Worm (Caenorhabditis elegans) whole organism, L4 larva: ENCODE results near the gene gpb-1.

Source experiments
- F37D6.2 ChIP-seq: sonication (generic microtip); optimal IDR thresholded peaks from 2 replicates; lab custom pipeline; 2016; ENCODE audit warnings: mild to moderate bottlenecking, missing genetic modification characterization, missing compliant biosample characterization
- F44E2.7 ChIP-seq: fragments of 200-800 bp; sonication (Bioruptor generic); IDR thresholded peaks from 2 replicates; pipeline ENCODE4 v2.1.2; 2022; ENCODE audit warnings: missing genetic modification characterization, missing compliant biosample characterization
- T20F7.1 ChIP-seq: fragments of 200-800 bp; sonication (Bioruptor generic); optimal IDR thresholded peaks from 2 replicates; lab custom pipeline; 2018; ENCODE audit warnings: mild to moderate bottlenecking, missing genetic modification characterization, missing compliant biosample characterization
- T26A8.4 ChIP-seq: fragments of 200-800 bp; sonication (Bioruptor generic); IDR thresholded peaks from 2 replicates; pipeline ENCODE4 v1.3.6; 2022; ENCODE audit warnings: missing genetic modification characterization, missing compliant biosample characterization
- Y48G9A.11 ChIP-seq: fragments of 200-800 bp; sonication (Bioruptor generic); IDR thresholded peaks from 2 replicates; pipeline ENCODE4 v1.3.6; 2022; ENCODE audit warnings: missing genetic modification reagents, missing genetic modification characterization, missing compliant biosample characterization
- aha-1 ChIP-seq: fragments of 150-350 bp; peaks from one replicate; lab custom pipeline; 2014; ENCODE audit warnings: missing biosample characterization, missing genetic modification characterization
- arid-1 ChIP-seq: fragments of 200-800 bp; sonication (Bioruptor generic); conservative IDR thresholded peaks from 2 replicates; pipeline ENCODE4 v1.3.6; 2022; ENCODE audit warnings: missing genetic modification reagents, missing genetic modification characterization, missing compliant biosample characterization
- ceh-20 ChIP-seq: fragments of 200-800 bp; sonication (Bioruptor generic); IDR thresholded peaks from 2 replicates; pipeline ENCODE4 v1.3.6; 2022; ENCODE audit warnings: missing genetic modification reagents, missing genetic modification characterization, missing compliant biosample characterization
- ceh-44 ChIP-seq: fragments of 200-800 bp; sonication (Bioruptor generic); IDR thresholded peaks from 2 replicates; pipeline ENCODE4 v1.3.6; 2022; ENCODE audit warnings: missing genetic modification reagents, missing genetic modification characterization, missing compliant biosample characterization
- dmd-6 ChIP-seq: fragments of 200-800 bp; sonication (Bioruptor generic); IDR thresholded peaks from 2 replicates; pipeline ENCODE4 v1.3.6; 2022; ENCODE audit warnings: missing genetic modification reagents, missing genetic modification characterization, missing compliant biosample characterization
- dpl-1 ChIP-seq: fragments of 150-350 bp; optimal IDR thresholded peaks from 2 replicates; lab custom pipeline; 2014; ENCODE audit warnings: missing biosample characterization, missing genetic modification reagents, missing genetic modification characterization
- dve-1 ChIP-seq: sonication (generic microtip); optimal IDR thresholded peaks from 2 replicates; lab custom pipeline; 2017; ENCODE audit warnings: antibody characterized with exemption, mild to moderate bottlenecking, missing genetic modification characterization, missing compliant biosample characterization; ENCODE audit not compliant: insufficient read depth
- egl-43 ChIP-seq: fragments of 200-800 bp; sonication (Bioruptor generic); IDR thresholded peaks from 2 replicates; pipeline ENCODE4 v1.3.6; 2022; ENCODE audit warnings: missing genetic modification reagents, missing genetic modification characterization, missing compliant biosample characterization
- hif-1 ChIP-seq, 2 experiments: sonication (generic microtip); optimal IDR thresholded peaks; 2 replicates each; lab custom pipeline; 2016 to 2017; ENCODE audit warnings: missing compliant biosample characterization in 2 of 2, missing genetic modification characterization in 2 of 2, missing genetic modification reagents in 2 of 2, missing genotype in 2 of 2, mild to moderate bottlenecking in 1 of 2
- hlh-30 ChIP-seq: sonication (generic microtip); optimal IDR thresholded peaks from 2 replicates; lab custom pipeline; 2017; ENCODE audit warnings: antibody characterized with exemption, mild to moderate bottlenecking, missing genetic modification characterization, missing compliant biosample characterization; ENCODE audit not compliant: insufficient read depth
- hmg-1.1 ChIP-seq: fragments of 200-800 bp; sonication (Bioruptor generic); IDR thresholded peaks from 2 replicates; pipeline ENCODE4 v1.3.6; 2022; ENCODE audit warnings: missing genetic modification reagents, missing genetic modification characterization, missing compliant biosample characterization
- lin-38 ChIP-seq: fragments of 200-800 bp; sonication (Bioruptor generic); IDR thresholded peaks from 2 replicates; pipeline ENCODE4 v1.3.6; 2022; ENCODE audit warnings: missing genetic modification reagents, missing genetic modification characterization, missing compliant biosample characterization
- lsy-2 ChIP-seq, 2 experiments: fragments of 150-350 bp in 1 of 2; sonication (generic microtip) in 1 of 2; optimal IDR thresholded peaks; 2 replicates each; lab custom pipeline; 2014 to 2017; ENCODE audit warnings: missing biosample characterization in 2 of 2, missing genetic modification characterization in 2 of 2
- mep-1 ChIP-seq: fragments of 150-350 bp; sonication (generic microtip); optimal IDR thresholded peaks from 3 replicates; lab custom pipeline; 2014; ENCODE audit warnings: missing biosample characterization, missing genetic modification characterization
- mes-2 ChIP-seq: sonication (generic microtip); optimal IDR thresholded peaks from 2 replicates; lab custom pipeline; 2016; ENCODE audit warnings: missing genotype, mild to moderate bottlenecking, missing genetic modification characterization, missing compliant biosample characterization; ENCODE audit not compliant: poor library complexity, severe bottlenecking
- mxl-3 ChIP-seq: fragments of 200-800 bp; sonication (Bioruptor generic); optimal IDR thresholded peaks from 2 replicates; lab custom pipeline; 2018; ENCODE audit warnings: mild to moderate bottlenecking, missing genetic modification characterization, missing compliant biosample characterization
- nhr-102 ChIP-seq: sonication (generic microtip); optimal IDR thresholded peaks from 2 replicates; lab custom pipeline; 2016; ENCODE audit warnings: mild to moderate bottlenecking, missing genetic modification characterization, moderate library complexity, missing compliant biosample characterization
- nhr-111 ChIP-seq: fragments of 200-800 bp; sonication (Bioruptor generic); optimal IDR thresholded peaks from 2 replicates; lab custom pipeline; 2018; ENCODE audit warnings: mild to moderate bottlenecking, missing genetic modification characterization, missing compliant biosample characterization
- nhr-28 ChIP-seq: fragments of 150-350 bp; optimal IDR thresholded peaks from 2 replicates; lab custom pipeline; 2014; ENCODE audit warnings: missing biosample characterization, missing genetic modification characterization
- pqm-1 ChIP-seq: sonication (generic microtip); optimal IDR thresholded peaks from 2 replicates; lab custom pipeline; 2017; ENCODE audit warnings: missing biosample characterization, missing genetic modification characterization
- rbr-2 ChIP-seq: sonication (generic microtip); optimal IDR thresholded peaks from 2 replicates; lab custom pipeline; 2016; ENCODE audit warnings: missing genotype, missing genetic modification characterization, missing compliant biosample characterization
- saeg-2 ChIP-seq: fragments of 200-800 bp; sonication (Bioruptor generic); IDR thresholded peaks from 2 replicates; pipeline ENCODE4 v1.3.6; 2022; ENCODE audit warnings: missing genetic modification reagents, missing genetic modification characterization, missing compliant biosample characterization
- sdz-12 ChIP-seq: fragments of 200-800 bp; sonication (Bioruptor generic); optimal IDR thresholded peaks from 2 replicates; lab custom pipeline; 2018; ENCODE audit warnings: mild to moderate bottlenecking, missing genetic modification characterization, missing compliant biosample characterization
- set-16 ChIP-seq: fragments of 200-800 bp; sonication (Bioruptor generic); IDR thresholded peaks from 2 replicates; pipeline ENCODE4 v1.3.6; 2022; ENCODE audit warnings: missing genetic modification reagents, missing genetic modification characterization, missing compliant biosample characterization
- spr-1 ChIP-seq: sonication (generic microtip); optimal IDR thresholded peaks from 2 replicates; lab custom pipeline; 2016; ENCODE audit warnings: mild to moderate bottlenecking, missing genetic modification characterization, missing compliant biosample characterization
- spr-3 ChIP-seq: fragments of 200-800 bp; sonication (Bioruptor generic); optimal IDR thresholded peaks from 2 replicates; lab custom pipeline; 2018; ENCODE audit warnings: mild to moderate bottlenecking, missing genetic modification characterization, missing compliant biosample characterization
- tra-1 ChIP-seq: fragments of 200-800 bp; sonication (Bioruptor generic); IDR thresholded peaks from 2 replicates; pipeline ENCODE4 v1.3.6; 2022; ENCODE audit warnings: missing genetic modification reagents, missing genetic modification characterization, missing compliant biosample characterization
- unc-130 ChIP-seq: sonication (generic microtip); optimal IDR thresholded peaks from 2 replicates; lab custom pipeline; 2016; ENCODE audit warnings: missing genetic modification reagents, missing genetic modification characterization, missing compliant biosample characterization
- unc-62 ChIP-seq, 3 experiments: fragments of 150-350 bp in 1 of 3; sonication (generic microtip); optimal IDR thresholded peaks in 2 of 3; peaks in 1 of 3; 1 replicate in 1 of 3; 2 replicates in 2 of 3; lab custom pipeline; 2014 to 2017; ENCODE audit warnings: missing biosample characterization in 3 of 3, missing genetic modification characterization in 3 of 3, missing genetic modification reagents in 3 of 3, missing genotype in 1 of 3
- zfp-3 ChIP-seq: fragments of 200-800 bp; sonication (Bioruptor generic); conservative IDR thresholded peaks from 2 replicates; pipeline ENCODE4 v1.3.6; 2022; ENCODE audit warnings: missing genetic modification reagents, missing genetic modification characterization, missing compliant biosample characterization
- zip-11 ChIP-seq: fragments of 200-800 bp; sonication (Bioruptor generic); IDR thresholded peaks from 2 replicates; pipeline ENCODE4 v1.3.6; 2022; ENCODE audit warnings: missing genetic modification characterization, missing compliant biosample characterization
- ztf-7 ChIP-seq: fragments of 150-350 bp; optimal IDR thresholded peaks from 2 replicates; lab custom pipeline; 2014; ENCODE audit warnings: missing biosample characterization, missing genetic modification characterization

gpb-1 gene

ce11 chrII:11728545-11729105, 19.8 kb downstream of the gpb-1 start, which contains the start of gene alh-8 (continued):
- TF ChIP-seq nhr-102 (tag; lab: Kevin White, UChicago), result peak; percentile 19
- 0 out of 2 replicates have a peak, but pooled peaks have one; percentile 10 for TF ChIP-seq T26A8.4 (GFP tag; lab: Robert Waterston, UW)
- peak; percentile 79 for TF ChIP-seq dve-1
- peak in 1 of 2 experiments; percentile 39 for TF ChIP-seq lsy-2 (tag; optimal IDR thresholded peaks at IDR 0.05; lab: Kevin White, UChicago)

DNA sequence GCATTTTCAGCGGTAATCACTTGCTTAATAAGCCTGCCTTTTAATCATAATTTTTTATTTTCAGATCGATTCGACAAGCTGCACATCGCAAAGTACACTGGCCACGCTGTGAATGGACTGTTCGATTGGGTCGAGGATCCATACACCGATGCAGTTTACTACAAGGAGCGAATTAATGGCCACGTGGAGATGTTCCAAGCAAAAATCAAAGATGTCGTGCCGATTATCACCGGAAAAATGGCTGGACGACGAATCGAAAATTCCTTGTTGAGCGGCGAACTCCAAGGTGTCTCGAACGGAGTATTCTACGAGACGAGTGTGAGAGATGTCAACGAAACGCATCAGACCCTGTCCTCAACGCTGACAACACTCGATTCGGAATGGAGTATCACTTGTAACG, 21.0 kb downstream of the gpb-1 start:
- TF ChIP-seq mes-2 (tag; lab: Kevin White, UChicago) (no peak), aha-1 (tag; lab: Kevin White, UChicago) (peak; percentile 91)
- TF ChIP-seq, all 104 proteins: peak for 1

ce11 chrII:11726470-11727106, 21.8 kb downstream of the gpb-1 start, which contains the start of gene F13D12.5:
Gene F13D12.5, plus strand, starts transcription at chrII:11726814.
- TF ChIP-seq mep-1 (tag; lab: Kevin White, UChicago) (no peak), hmg-1.1 (GFP tag; lab: Robert Waterston, UW) (no peak; the same call in 1 of the 2 replicates), rbr-2 (tag; lab: Kevin White, UChicago) (peak; percentile 10), aha-1 (tag; lab: Kevin White, UChicago) (peak; percentile 41), hlh-30 (tag; lab: Kevin White, UChicago) (no peak), lsy-2 (tag; optimal IDR thresholded peaks at IDR 0.05; lab: Kevin White, UChicago) (peak in 1 of 2 experiments; percentile 51), ceh-44 (GFP tag; lab: Robert Waterston, UW) (no peak), set-16 (GFP tag; lab: Robert Waterston, UW) (peak; percentile 93), arid-1 (GFP tag; lab: Robert Waterston, UW) (no peak), tra-1 (GFP tag; lab: Robert Waterston, UW) (0 out of 2 replicates have a peak, but pooled peaks have one; percentile 11), ztf-7 (no peak), nhr-111 (GFP tag; lab: Kevin White, UChicago) (no peak), zip-11 (no peak), zfp-3 (GFP tag; lab: Robert Waterston, UW) (0 out of 2 replicates have a peak, but pooled peaks have one; percentile 40), egl-43 (GFP tag; lab: Robert Waterston, UW) (0 out of 2 replicates have a peak, but pooled peaks have one; percentile 46), Y48G9A.11 (GFP tag; lab: Robert Waterston, UW) (peak; percentile 71; the same call in 1 of the 2 replicates), unc-130 (GFP tag; lab: Kevin White, UChicago) (peak; percentile 46), pqm-1 (tag; lab: Kevin White, UChicago) (no peak), lin-38 (GFP tag; lab: Robert Waterston, UW) (peak; percentile 40; the same call in 1 of the 2 replicates), dpl-1 (GFP tag; lab: Kevin White, UChicago) (no peak), F44E2.7 (GFP tag; lab: Robert Waterston, UW) (no peak)

DNA sequence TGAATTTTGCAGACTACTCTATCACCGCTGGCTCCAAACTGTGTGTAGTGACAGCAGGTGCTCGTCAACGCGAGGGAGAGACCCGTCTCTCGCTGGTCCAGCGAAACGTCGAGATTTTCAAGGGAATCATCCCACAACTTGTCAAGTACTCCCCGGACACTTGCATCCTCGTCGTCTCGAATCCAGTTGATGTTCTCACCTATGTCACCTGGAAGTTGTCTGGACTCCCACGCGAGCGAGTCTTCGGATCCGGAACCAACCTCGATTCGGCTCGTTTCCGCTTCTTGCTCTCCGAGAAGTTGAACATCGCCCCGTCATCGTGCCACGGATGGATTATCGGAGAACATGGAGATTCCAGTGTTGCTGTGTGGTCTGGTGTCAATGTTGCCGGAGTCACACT, 22.8 kb downstream of the gpb-1 start:
- TF ChIP-seq ceh-20, result no peak
- TF ChIP-seq spr-3 (GFP tag; lab: Kevin White, UChicago), result no peak
- peak; percentile 39; the same call in 1 of the 2 replicates for TF ChIP-seq set-16 (GFP tag; lab: Robert Waterston, UW)
- TF ChIP-seq aha-1 (tag; lab: Kevin White, UChicago), result peak; percentile 85

ce11 chrII:11724362-11724761, 24.0 kb downstream of the gpb-1 start:
- TF ChIP-seq nhr-28 (tag; lab: Kevin White, UChicago) (peak; percentile 44), sdz-12 (GFP tag; lab: Kevin White, UChicago) (no peak), saeg-2 (GFP tag; lab: Robert Waterston, UW) (no peak), T26A8.4 (GFP tag; lab: Robert Waterston, UW) (no peak), mep-1 (tag; lab: Kevin White, UChicago) (peak; percentile 65), hmg-1.1 (GFP tag; lab: Robert Waterston, UW) (peak; percentile 49; the same call in 1 of the 2 replicates), mes-2 (tag; lab: Kevin White, UChicago) (peak; percentile 18), F37D6.2 (peak; percentile 2), dmd-6 (GFP tag; lab: Robert Waterston, UW) (peak; percentile 28; the same call in 1 of the 2 replicates), spr-1 (tag; lab: Kevin White, UChicago) (peak; percentile 45), T20F7.1 (GFP tag; lab: Kevin White, UChicago) (peak; percentile 31), zfp-3 (GFP tag; lab: Robert Waterston, UW) (peak; percentile 46; the same call in 1 of the 2 replicates), ceh-20 (peak; percentile 50; the same call in 1 of the 2 replicates), lsy-2 (tag; optimal IDR thresholded peaks at IDR 0.05; lab: Kevin White, UChicago) (peak in 1 of 2 experiments; percentile 75), hif-1 (tag; optimal IDR thresholded peaks at IDR 0.05; lab: Kevin White, UChicago) (peak; percentile 78 to 99), unc-62 (GFP tag; optimal IDR thresholded peaks at IDR 0.05 in 1 of 2; lab: Kevin White, UChicago) (peak in 1 of 2 experiments; percentile 92), unc-62 (tag; optimal IDR thresholded peaks at IDR 0.05; lab: Kevin White, UChicago) (no peak), hlh-30 (tag; lab: Kevin White, UChicago) (peak; percentile 50), mxl-3 (GFP tag; lab: Kevin White, UChicago) (no peak)
